Worm (Caenorhabditis elegans) whole organism, L3 larva: ENCODE results near the gene pho-12.

Experiments
- R02D3.7 ChIP-seq: fragments of 150-350 bp; optimal IDR thresholded peaks from 2 replicates; lab custom pipeline; 2014; ENCODE audit warnings: missing biosample characterization, missing genetic modification characterization
- ZK546.5 ChIP-seq: sonication (generic microtip); optimal IDR thresholded peaks from 2 replicates; lab custom pipeline; 2017; ENCODE audit warnings: missing biosample characterization, missing genetic modification characterization
- aly-2 ChIP-seq: fragments of 150-350 bp; optimal IDR thresholded peaks from 2 replicates; lab custom pipeline; 2014; ENCODE audit warnings: missing biosample characterization, missing genetic modification characterization
- ama-1 ChIP-seq: fragments of 150-350 bp; optimal IDR thresholded peaks from 2 replicates; lab custom pipeline; 2018
- ceh-16 ChIP-seq: sonication (generic microtip); optimal IDR thresholded peaks from 2 replicates; lab custom pipeline; 2017; ENCODE audit warnings: missing biosample characterization, missing genetic modification characterization
- ceh-28 ChIP-seq: fragments of 150-350 bp; optimal IDR thresholded peaks from 2 replicates; lab custom pipeline; 2014; ENCODE audit warnings: missing biosample characterization, missing genetic modification reagents, missing genetic modification characterization
- ceh-82 ChIP-seq: fragments of 150-350 bp; optimal IDR thresholded peaks from 2 replicates; lab custom pipeline; 2014; ENCODE audit warnings: missing biosample characterization, missing genetic modification characterization
- egl-27 ChIP-seq: sonication (generic microtip); optimal IDR thresholded peaks from 4 replicates; lab custom pipeline; 2017; ENCODE audit warnings: missing biosample characterization, missing genetic modification reagents, missing genetic modification characterization
- egl-5 ChIP-seq: fragments of 150-350 bp; optimal IDR thresholded peaks from 2 replicates; lab custom pipeline; 2017; ENCODE audit warnings: missing biosample characterization, missing genetic modification reagents, missing genetic modification characterization, inconsistent platforms
- elt-1 ChIP-seq: fragments of 150-350 bp; optimal IDR thresholded peaks from 2 replicates; lab custom pipeline; 2014; ENCODE audit warnings: missing biosample characterization, missing genetic modification characterization
- elt-2 ChIP-seq: sonication (generic microtip); optimal IDR thresholded peaks from 2 replicates; lab custom pipeline; 2016; ENCODE audit warnings: missing genetic modification reagents, mild to moderate bottlenecking, missing genetic modification characterization, missing compliant biosample characterization
- elt-3 ChIP-seq, 3 experiments: fragments of 150-350 bp in 1 of 3; sonication (generic microtip) in 2 of 3; optimal IDR thresholded peaks; 2 replicates in 2 of 3; 4 replicates in 1 of 3; lab custom pipeline; 2014 to 2017; ENCODE audit warnings: missing biosample characterization in 3 of 3, missing genetic modification characterization in 3 of 3
- eor-1 ChIP-seq, 2 experiments: fragments of 150-350 bp; optimal IDR thresholded peaks; 2 replicates each; lab custom pipeline; 2014 to 2018; ENCODE audit warnings: missing biosample characterization in 2 of 2, missing genetic modification characterization in 2 of 2
- fkh-10 ChIP-seq: sonication (generic microtip); optimal IDR thresholded peaks from 2 replicates; lab custom pipeline; 2017; ENCODE audit warnings: missing biosample characterization, missing genetic modification reagents, missing genetic modification characterization
- fos-1 ChIP-seq: fragments of 150-350 bp; optimal IDR thresholded peaks from 2 replicates; lab custom pipeline; 2014; ENCODE audit warnings: missing biosample characterization, missing genetic modification characterization
- hmg-11 ChIP-seq: sonication (generic microtip); optimal IDR thresholded peaks from 2 replicates; lab custom pipeline; 2016; ENCODE audit warnings: missing genetic modification characterization, missing compliant biosample characterization
- jun-1 ChIP-seq: fragments of 150-350 bp; optimal IDR thresholded peaks from 2 replicates; lab custom pipeline; 2014; ENCODE audit warnings: missing biosample characterization, missing genetic modification reagents, missing genetic modification characterization
- lin-15B ChIP-seq: fragments of 150-350 bp; optimal IDR thresholded peaks from 2 replicates; lab custom pipeline; 2014; ENCODE audit warnings: missing biosample characterization, missing genetic modification characterization
- lin-39 ChIP-seq: fragments of 150-350 bp; optimal IDR thresholded peaks from 2 replicates; lab custom pipeline; 2018; ENCODE audit warnings: missing biosample characterization, missing genetic modification reagents, missing genetic modification characterization
- lsy-12 ChIP-seq: sonication (generic microtip); optimal IDR thresholded peaks from 2 replicates; lab custom pipeline; 2016; ENCODE audit warnings: mild to moderate bottlenecking, missing genetic modification characterization, missing compliant biosample characterization
- mdl-1 ChIP-seq: fragments of 150-350 bp; optimal IDR thresholded peaks from 2 replicates; lab custom pipeline; 2014; ENCODE audit warnings: missing biosample characterization, missing genetic modification characterization
- mml-1 ChIP-seq: fragments of 150-350 bp; sonication (generic microtip); optimal IDR thresholded peaks from 3 replicates; lab custom pipeline; 2014; ENCODE audit warnings: missing biosample characterization, missing genetic modification characterization
- nfya-1 ChIP-seq: sonication (generic microtip); optimal IDR thresholded peaks from 2 replicates; lab custom pipeline; 2017; ENCODE audit warnings: missing genetic modification characterization, mild to moderate bottlenecking, missing compliant biosample characterization, antibody characterized with exemption, moderate library complexity; ENCODE audit not compliant: insufficient read depth
- nhr-11 ChIP-seq: fragments of 150-350 bp; optimal IDR thresholded peaks from 2 replicates; lab custom pipeline; 2014; ENCODE audit warnings: missing biosample characterization, missing genetic modification characterization
- nhr-12 ChIP-seq: fragments of 150-350 bp; optimal IDR thresholded peaks from 2 replicates; lab custom pipeline; 2014; ENCODE audit warnings: missing biosample characterization, missing genetic modification characterization
- nhr-23 ChIP-seq: fragments of 150-350 bp; optimal IDR thresholded peaks from 2 replicates; lab custom pipeline; 2014; ENCODE audit warnings: missing biosample characterization, missing genetic modification reagents, missing genetic modification characterization
- nhr-237 ChIP-seq: fragments of 150-350 bp; optimal IDR thresholded peaks from 2 replicates; lab custom pipeline; 2014; ENCODE audit warnings: missing biosample characterization, missing genetic modification characterization
- nhr-25 ChIP-seq: sonication (generic microtip); optimal IDR thresholded peaks from 2 replicates; lab custom pipeline; 2017; ENCODE audit warnings: missing biosample characterization, missing genetic modification characterization
- nhr-43 ChIP-seq: sonication (generic microtip); optimal IDR thresholded peaks from 2 replicates; lab custom pipeline; 2016; ENCODE audit warnings: mild to moderate bottlenecking, missing genetic modification characterization, missing compliant biosample characterization; ENCODE audit not compliant: poor library complexity, severe bottlenecking
- nhr-67 ChIP-seq: fragments of 150-350 bp; optimal IDR thresholded peaks from 2 replicates; lab custom pipeline; 2014; ENCODE audit warnings: missing biosample characterization, missing genetic modification characterization
- nhr-76 ChIP-seq: fragments of 150-350 bp; sonication (generic microtip); optimal IDR thresholded peaks from 5 replicates; lab custom pipeline; 2014; ENCODE audit warnings: missing biosample characterization, missing genetic modification characterization
- nhr-77 ChIP-seq: fragments of 150-350 bp; optimal IDR thresholded peaks from 2 replicates; lab custom pipeline; 2014; ENCODE audit warnings: missing biosample characterization, missing genetic modification characterization
- pha-4 ChIP-seq: fragments of 150-350 bp; optimal IDR thresholded peaks from 2 replicates; lab custom pipeline; 2014; ENCODE audit warnings: missing biosample characterization, missing genetic modification reagents, missing genetic modification characterization
- pqm-1 ChIP-seq: fragments of 150-350 bp; optimal IDR thresholded peaks from 2 replicates; lab custom pipeline; 2017; ENCODE audit warnings: missing biosample characterization, missing genetic modification characterization, inconsistent platforms
- sea-2 ChIP-seq: fragments of 150-350 bp; sonication (generic microtip); optimal IDR thresholded peaks from 4 replicates; lab custom pipeline; 2014; ENCODE audit warnings: missing biosample characterization, missing genetic modification reagents, missing genetic modification characterization
- skn-1 ChIP-seq: fragments of 150-350 bp; optimal IDR thresholded peaks from 2 replicates; lab custom pipeline; 2014; ENCODE audit warnings: missing biosample characterization, missing genetic modification characterization
- snpc-4 ChIP-seq: fragments of 150-350 bp; optimal IDR thresholded peaks from 2 replicates; lab custom pipeline; 2014; ENCODE audit warnings: missing biosample characterization, missing genetic modification characterization
- tbx-2 ChIP-seq: sonication (generic microtip); optimal IDR thresholded peaks from 2 replicates; lab custom pipeline; 2016; ENCODE audit warnings: mild to moderate bottlenecking, missing genetic modification characterization, missing compliant biosample characterization
- unc-39 ChIP-seq: sonication (generic microtip); optimal IDR thresholded peaks from 4 replicates; lab custom pipeline; 2017; ENCODE audit warnings: missing biosample characterization, missing genetic modification characterization
- unc-62 ChIP-seq: fragments of 150-350 bp; sonication (generic microtip); optimal IDR thresholded peaks from 4 replicates; lab custom pipeline; 2014; ENCODE audit warnings: missing biosample characterization, missing genetic modification reagents, missing genetic modification characterization
- ztf-11 ChIP-seq: fragments of 150-350 bp; optimal IDR thresholded peaks from 2 replicates; lab custom pipeline; 2014; ENCODE audit warnings: missing biosample characterization, missing genetic modification characterization
- ztf-4 ChIP-seq: fragments of 150-350 bp; optimal IDR thresholded peaks from 2 replicates; lab custom pipeline; 2014; ENCODE audit warnings: missing biosample characterization, missing genetic modification characterization

Gene pho-12

DNA sequence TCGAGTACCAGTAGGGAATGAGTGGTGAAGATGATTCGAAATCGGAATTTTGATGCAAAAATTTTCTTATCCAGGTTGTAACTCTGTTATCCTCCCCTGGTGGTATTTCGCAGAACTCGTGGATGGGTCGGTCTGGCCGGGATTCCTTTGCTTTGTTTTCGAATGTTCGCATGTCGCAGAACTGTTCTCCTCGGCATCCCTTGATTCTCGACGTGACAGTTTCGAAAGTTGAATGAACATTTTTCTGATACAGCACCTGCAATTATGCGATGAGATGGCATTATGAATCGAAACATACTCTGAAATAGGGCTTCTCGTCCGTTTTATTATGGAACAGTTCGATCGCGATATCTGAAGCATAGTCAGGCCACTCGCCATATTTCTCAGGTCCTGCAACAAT, 4.4 kb downstream of the pho-12 start:
- no peak for TF ChIP-seq fkh-10 (GFP tag; lab: Kevin White, UChicago)
- TF ChIP-seq elt-3 (tag; optimal IDR thresholded peaks at IDR 0.05; lab: Kevin White, UChicago) = no peak
- no peak for TF ChIP-seq nhr-25 (tag; lab: Kevin White, UChicago)
- TF ChIP-seq elt-2 (tag; lab: Kevin White, UChicago) = peak; percentile 2
- TF ChIP-seq mml-1 (tag; lab: Kevin White, UChicago) = no peak
- TF ChIP-seq, all 47 proteins: peak for 1

DNA sequence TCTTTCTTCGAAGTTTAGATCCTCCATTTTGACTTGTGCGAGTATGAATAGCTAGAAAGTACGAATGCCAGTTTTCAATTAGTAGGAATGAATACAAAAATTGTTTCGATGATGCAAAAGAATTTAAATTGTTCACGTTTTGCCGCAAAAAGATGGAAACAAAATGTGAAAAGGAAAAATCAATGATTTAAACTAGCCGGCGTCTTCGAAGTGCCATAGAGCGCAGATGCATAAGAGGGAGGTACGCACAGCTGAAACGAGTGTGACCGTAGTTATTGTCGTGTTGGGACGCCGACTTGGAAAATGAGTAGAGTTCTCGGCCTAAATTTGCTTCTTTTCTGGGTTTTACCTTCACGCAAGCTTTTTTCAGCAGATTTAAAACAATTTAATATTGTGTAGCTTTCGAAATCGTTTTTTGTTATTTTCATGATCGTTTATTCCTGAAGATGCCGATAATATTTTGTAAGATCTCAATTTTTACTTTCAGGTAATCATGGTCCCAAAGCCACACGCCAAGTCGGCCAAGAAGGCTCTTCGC, 5.4 kb downstream of the pho-12 start, which contains the start of the genes ify-1 and rpl-22:
TSS of gene ify-1 (minus strand) at position 51 of the 538 bp plus-strand sequence.
TSS of gene rpl-22 (plus strand) at position 488 of the 538 bp plus-strand sequence.
- TF ChIP-seq nfya-1 (peak; percentile 99), fkh-10 (GFP tag; lab: Kevin White, UChicago) (peak; percentile 53), nhr-76 (tag; lab: Kevin White, UChicago) (peak; percentile 11), R02D3.7 (peak; percentile 84), nhr-23 (tag; lab: Kevin White, UChicago) (peak; percentile 98), pha-4 (tag; lab: Kevin White, UChicago) (peak; percentile 99), snpc-4 (peak; percentile 96), elt-3 (tag; optimal IDR thresholded peaks at IDR 0.05; lab: Kevin White, UChicago) (no peak), ceh-28 (tag; lab: Kevin White, UChicago) (peak; percentile 89), mdl-1 (tag; lab: Kevin White, UChicago) (no peak), nhr-25 (tag; lab: Kevin White, UChicago) (peak; percentile 99), unc-62 (GFP tag; lab: Kevin White, UChicago) (peak; percentile 58), elt-1 (tag; lab: Kevin White, UChicago) (peak; percentile 47), lin-39 (tag; lab: Kevin White, UChicago) (peak; percentile 96), eor-1 (tag; optimal IDR thresholded peaks at IDR 0.05; lab: Kevin White, UChicago) (no peak), nhr-11 (peak; percentile 82), jun-1 (tag; lab: Kevin White, UChicago) (peak; percentile 77), nhr-237 (tag; lab: Kevin White, UChicago) (no peak), ceh-16 (no peak), skn-1 (peak; percentile 91), unc-39 (tag; lab: Kevin White, UChicago) (no peak), mml-1 (tag; lab: Kevin White, UChicago) (no peak), nhr-77 (tag; lab: Kevin White, UChicago) (peak; percentile 13), pqm-1 (tag; lab: Kevin White, UChicago) (peak; percentile 91), nhr-67 (tag; lab: Kevin White, UChicago) (no peak), fos-1 (tag; lab: Kevin White, UChicago) (no peak), egl-27 (tag; lab: Kevin White, UChicago) (no peak), ama-1 (lab: Kevin White, UChicago) (peak; percentile 90), sea-2 (GFP tag; lab: Kevin White, UChicago) (no peak), lsy-12 (tag; lab: Kevin White, UChicago) (peak; percentile 78), nhr-12 (tag; lab: Kevin White, UChicago) (no peak), ztf-4 (tag; lab: Kevin White, UChicago) (peak; percentile 67), nhr-43 (tag; lab: Kevin White, UChicago) (peak; percentile 94), hmg-11 (tag; lab: Kevin White, UChicago) (peak; percentile 86), ZK546.5 (tag; lab: Kevin White, UChicago) (peak; percentile 37), egl-5 (peak; percentile 94), lin-15B (peak; percentile 98), elt-2 (tag; lab: Kevin White, UChicago) (peak; percentile 98), ztf-11 (tag; lab: Kevin White, UChicago) (no peak), ceh-82 (tag; lab: Kevin White, UChicago) (peak; percentile 48), tbx-2 (peak; percentile 57), aly-2 (no peak)
